Fruit fly (Drosophila melanogaster): ENCODE data around the gene CG11322.

CG11322 gene

dm6 chr2L:6745522-6745921 is 13.9 kb downstream of the CG11322 start, which contains the start of gene CG31910:
Gene CG31910, minus strand, starts transcription at chr2L:6745622.
- TF ChIP-seq CG4282 (GFP tag; optimal IDR thresholded peaks at IDR 0.05): no peak
- no peak for TF ChIP-seq CG11696 (GFP tag; IDR thresholded peaks at IDR 0.05)
- TF ChIP-seq sob (GFP tag; IDR thresholded peaks at IDR 0.05): no peak
- TF ChIP-seq Myb (GFP tag; optimal IDR thresholded peaks at IDR 0.05): no peak
- no peak for TF ChIP-seq pros (GFP tag; optimal IDR thresholded peaks at IDR 0.05)
- no peak for TF ChIP-seq Gug (GFP tag; IDR thresholded peaks at IDR 0.05)

- TF ChIP-seq Sox102F (GFP tag; optimal IDR thresholded peaks at IDR 0.05) (no peak), Mrtf (GFP tag; IDR thresholded peaks at IDR 0.05) (no peak), sens (GFP tag) (no peak), Poxn (GFP tag; IDR thresholded peaks at IDR 0.05) (no peak), gcm2 (GFP tag; optimal IDR thresholded peaks at IDR 0.05) (no peak), CG1233 (GFP tag; optimal IDR thresholded peaks at IDR 0.05) (no peak), CG9215 (GFP tag; IDR thresholded peaks at IDR 0.05) (no peak), CG32772 (GFP tag; IDR thresholded peaks at IDR 0.05) (no peak), NFAT (GFP tag; IDR thresholded peaks at IDR 0.05) (0 out of 2 replicates have a peak, but pooled peaks have one; percentile 14), Hmr (GFP tag; optimal IDR thresholded peaks at IDR 0.05) (peak; percentile 6), CG18599 (GFP tag; optimal IDR thresholded peaks at IDR 0.05) (peak; percentile 14), peb (GFP tag; IDR thresholded peaks at IDR 0.05) (no peak), Adf1 (GFP tag; IDR thresholded peaks at IDR 0.05) (no peak), CG13894 (tag; optimal IDR thresholded peaks at IDR 0.05) (no peak), Asciz (GFP tag; optimal IDR thresholded peaks at IDR 0.05) (no peak), pb (GFP tag; optimal IDR thresholded peaks at IDR 0.05) (no peak), CG11093 (GFP tag; IDR thresholded peaks at IDR 0.05) (no peak), bsh (GFP tag; optimal IDR thresholded peaks at IDR 0.05) (no peak), chn (GFP tag; optimal IDR thresholded peaks at IDR 0.05) (no peak), grau (tag; optimal IDR thresholded peaks at IDR 0.05) (no peak), sc (optimal IDR thresholded peaks at IDR 0.05) (no peak), sc (GFP tag; optimal IDR thresholded peaks at IDR 0.05) (no peak), CG6654 (GFP tag; optimal IDR thresholded peaks at IDR 0.05) (no peak), CG7786 (GFP tag; optimal IDR thresholded peaks at IDR 0.05) (no peak), CG10565 (GFP tag; optimal IDR thresholded peaks at IDR 0.05) (no peak), CG9609 (GFP tag; optimal IDR thresholded peaks at IDR 0.05) (no peak), CG3163 (GFP tag; optimal IDR thresholded peaks at IDR 0.05) (peak; percentile 76), vvl (GFP tag; IDR thresholded peaks at IDR 0.05) (no peak), Deaf1 (tag; optimal IDR thresholded peaks at IDR 0.05) (peak; percentile 98), Med (GFP tag) (peak; percentile 66), aop (GFP tag; IDR thresholded peaks at IDR 0.05) (no peak), Atf6 (GFP tag; IDR thresholded peaks at IDR 0.05) (no peak), row (GFP tag; IDR thresholded peaks at IDR 0.05) (peak; percentile 35; the same call in 1 of the 3 replicates), CG12155 (GFP tag; optimal IDR thresholded peaks at IDR 0.05) (no peak), CG17361 (GFP tag; IDR thresholded peaks at IDR 0.05) (no peak), CG16779 (GFP tag; IDR thresholded peaks at IDR 0.05) (no peak), btn (GFP tag; optimal IDR thresholded peaks at IDR 0.05) (no peak), pzg (GFP tag; optimal IDR thresholded peaks at IDR 0.05) (no peak), Tbp (GFP tag; optimal IDR thresholded peaks at IDR 0.05) (no peak), CG10543 (GFP tag; optimal IDR thresholded peaks at IDR 0.05) (peak; percentile 17), org-1 (GFP tag; optimal IDR thresholded peaks at IDR 0.05) (no peak), ac (GFP tag; optimal IDR thresholded peaks at IDR 0.05) (no peak), sim (GFP tag; IDR thresholded peaks at IDR 0.05) (no peak), CG9932 (GFP tag; IDR thresholded peaks at IDR 0.05) (no peak), nerfin-2 (GFP tag; IDR thresholded peaks at IDR 0.05; ENCODE audit: partially characterized antibody) (no peak)
Observed at dm6 chr2L:6741980-6742591, 17.3 kb downstream of the CG11322 start, which contains the start of gene meng. Gene meng, plus strand, starts transcription at chr2L:6742502.

Data from whole organism, embryonic.